Worm (Caenorhabditis elegans) whole organism, L2 larva: ENCODE data around the gene F54F2.14.

Experiments
- C34F6.9 ChIP-seq: fragments of 150-350 bp; optimal IDR thresholded peaks from 2 replicates; lab custom pipeline; 2014; ENCODE audit warnings: missing biosample characterization, missing genetic modification characterization
- F13H6.1 ChIP-seq: sonication (generic microtip); optimal IDR thresholded peaks from 2 replicates; lab custom pipeline; 2016; ENCODE audit warnings: missing genetic modification characterization, missing compliant biosample characterization
- blmp-1 ChIP-seq: sonication (generic microtip); optimal IDR thresholded peaks from 2 replicates; lab custom pipeline; 2017; ENCODE audit warnings: missing genetic modification characterization, mild to moderate bottlenecking, missing compliant biosample characterization, antibody characterized with exemption, moderate library complexity; ENCODE audit not compliant: insufficient read depth
- ceh-16 ChIP-seq: fragments of 150-350 bp; optimal IDR thresholded peaks from 2 replicates; lab custom pipeline; 2014; ENCODE audit warnings: missing biosample characterization, missing genetic modification characterization
- crh-2 ChIP-seq: sonication (generic microtip); optimal IDR thresholded peaks from 2 replicates; lab custom pipeline; 2017; ENCODE audit warnings: missing biosample characterization, missing genetic modification characterization
- fos-1 ChIP-seq: fragments of 150-350 bp; optimal IDR thresholded peaks from 2 replicates; lab custom pipeline; 2014; ENCODE audit warnings: missing biosample characterization, missing genetic modification characterization
- gmeb-1 ChIP-seq: fragments of 150-350 bp; optimal IDR thresholded peaks from 2 replicates; lab custom pipeline; 2014; ENCODE audit warnings: missing biosample characterization, missing genetic modification characterization
- lin-11 ChIP-seq: fragments of 150-350 bp; sonication (generic microtip); optimal IDR thresholded peaks from 2 replicates; lab custom pipeline; 2014; ENCODE audit warnings: missing biosample characterization, missing genetic modification characterization, inconsistent platforms, mixed read lengths
- lin-13 ChIP-seq: fragments of 150-350 bp; optimal IDR thresholded peaks from 2 replicates; lab custom pipeline; 2014; ENCODE audit warnings: missing biosample characterization, missing genetic modification reagents, missing genetic modification characterization
- lin-39 ChIP-seq: fragments of 150-350 bp; optimal IDR thresholded peaks from 2 replicates; lab custom pipeline; 2014; ENCODE audit warnings: missing biosample characterization, missing genetic modification reagents, missing genetic modification characterization
- lsy-2 ChIP-seq, 2 experiments: fragments of 150-350 bp in 1 of 2; sonication (generic microtip) in 1 of 2; optimal IDR thresholded peaks; 2 replicates each; lab custom pipeline; 2014 to 2017; ENCODE audit warnings: missing biosample characterization in 2 of 2, missing genetic modification characterization in 2 of 2
- mab-5 ChIP-seq: fragments of 150-350 bp; optimal IDR thresholded peaks from 2 replicates; lab custom pipeline; 2014; ENCODE audit warnings: missing biosample characterization, missing genetic modification characterization
- mdl-1 ChIP-seq, 2 experiments: fragments of 150-350 bp in 1 of 2; sonication (generic microtip) in 1 of 2; optimal IDR thresholded peaks; 2 replicates each; lab custom pipeline; 2017; ENCODE audit warnings: missing biosample characterization in 2 of 2, missing genetic modification characterization in 2 of 2
- nhr-12 ChIP-seq: fragments of 150-350 bp; optimal IDR thresholded peaks from 2 replicates; lab custom pipeline; 2014; ENCODE audit warnings: missing biosample characterization, missing genetic modification characterization
- nhr-129 ChIP-seq: fragments of 150-350 bp; optimal IDR thresholded peaks from 2 replicates; lab custom pipeline; 2014; ENCODE audit warnings: missing biosample characterization, missing genetic modification characterization
- nhr-25 ChIP-seq: fragments of 150-350 bp; sonication (generic microtip); optimal IDR thresholded peaks from 3 replicates; lab custom pipeline; 2014; ENCODE audit warnings: missing biosample characterization, missing genetic modification characterization
- nhr-6 ChIP-seq: fragments of 150-350 bp; optimal IDR thresholded peaks from 2 replicates; lab custom pipeline; 2014; ENCODE audit warnings: missing biosample characterization, missing genetic modification characterization
- peb-1 ChIP-seq: fragments of 150-350 bp; optimal IDR thresholded peaks from 2 replicates; lab custom pipeline; 2014; ENCODE audit warnings: missing biosample characterization, missing genetic modification characterization
- sem-4 ChIP-seq: fragments of 150-350 bp; optimal IDR thresholded peaks from 2 replicates; lab custom pipeline; 2014; ENCODE audit warnings: missing biosample characterization, missing genetic modification reagents, missing genetic modification characterization
- skn-1 ChIP-seq: sonication (generic microtip); optimal IDR thresholded peaks from 2 replicates; lab custom pipeline; 2017; ENCODE audit warnings: missing biosample characterization, missing genetic modification characterization
- sma-9 ChIP-seq, 2 experiments: fragments of 150-350 bp in 1 of 2; sonication (generic microtip) in 1 of 2; optimal IDR thresholded peaks; 2 replicates each; lab custom pipeline; 2014 to 2016; ENCODE audit warnings: missing genetic modification characterization in 2 of 2, mild to moderate bottlenecking in 1 of 2, missing biosample characterization in 1 of 2, missing compliant biosample characterization in 1 of 2, missing genetic modification reagents in 1 of 2, moderate library complexity in 1 of 2
- snpc-4 ChIP-seq: fragments of 150-350 bp; optimal IDR thresholded peaks from 2 replicates; lab custom pipeline; 2014; ENCODE audit warnings: missing biosample characterization, missing genetic modification characterization
- unc-39 ChIP-seq: fragments of 150-350 bp; optimal IDR thresholded peaks from 2 replicates; lab custom pipeline; 2014; ENCODE audit warnings: missing biosample characterization, missing genetic modification characterization
- unc-55 ChIP-seq: fragments of 150-350 bp; sonication (generic microtip); optimal IDR thresholded peaks from 3 replicates; lab custom pipeline; 2014; ENCODE audit warnings: missing biosample characterization, missing genetic modification reagents, missing genetic modification characterization
- zag-1 ChIP-seq: fragments of 150-350 bp; optimal IDR thresholded peaks from 2 replicates; lab custom pipeline; 2014; ENCODE audit warnings: missing biosample characterization, missing genetic modification characterization
- ztf-1 ChIP-seq: fragments of 200-800 bp; sonication (Bioruptor generic); conservative IDR thresholded peaks from 2 replicates; pipeline ENCODE4 v1.3.6; 2022; ENCODE audit warnings: missing genetic modification characterization, missing compliant biosample characterization
- ztf-4 ChIP-seq: fragments of 150-350 bp; optimal IDR thresholded peaks from 2 replicates; lab custom pipeline; 2014; ENCODE audit warnings: missing biosample characterization, missing genetic modification characterization

F54F2.14 gene

ce11 chrIII:8782080-8782479, 9.3 kb upstream of the F54F2.14 start:
- TF ChIP-seq mdl-1 (tag; optimal IDR thresholded peaks at IDR 0.05; lab: Kevin White, UChicago) (peak in 1 of 2 experiments; percentile 15), peb-1 (no peak), nhr-129 (tag; lab: Kevin White, UChicago) (peak; percentile 36), blmp-1 (no peak), F13H6.1 (tag; lab: Kevin White, UChicago) (peak; percentile 38), lin-13 (no peak), lsy-2 (tag; optimal IDR thresholded peaks at IDR 0.05; lab: Kevin White, UChicago) (peak in 1 of 2 experiments; percentile 31), C34F6.9 (tag; lab: Kevin White, UChicago) (peak; percentile 22), ztf-1 (no peak), unc-55 (GFP tag; lab: Kevin White, UChicago) (peak; percentile 9)

ce11 chrIII:8782744-8783143, 8.6 kb upstream of the F54F2.14 start:
- TF ChIP-seq F13H6.1 (tag; lab: Kevin White, UChicago) (peak; percentile 10), snpc-4 (no peak), crh-2 (tag; lab: Kevin White, UChicago) (peak; percentile 67), nhr-129 (tag; lab: Kevin White, UChicago) (peak; percentile 47), lsy-2 (tag; optimal IDR thresholded peaks at IDR 0.05; lab: Kevin White, UChicago) (peak in 1 of 2 experiments; percentile 4), nhr-25 (peak; percentile 51), fos-1 (peak; percentile 60), sma-9 (GFP tag; optimal IDR thresholded peaks at IDR 0.05; lab: Kevin White, UChicago) (peak; percentile 67), sma-9 (tag; optimal IDR thresholded peaks at IDR 0.05; lab: Kevin White, UChicago) (no peak), nhr-12 (no peak), skn-1 (tag; lab: Kevin White, UChicago) (peak; percentile 7)
- TF ChIP-seq, all 48 proteins: peak for 8

ce11 chrIII:8784500-8784899, 6.8 kb upstream of the F54F2.14 start:
- TF ChIP-seq nhr-12 (no peak), lin-11 (no peak), C34F6.9 (tag; lab: Kevin White, UChicago) (peak; percentile 32), ztf-4 (tag; lab: Kevin White, UChicago) (no peak), unc-55 (GFP tag; lab: Kevin White, UChicago) (peak; percentile 49)

DNA sequence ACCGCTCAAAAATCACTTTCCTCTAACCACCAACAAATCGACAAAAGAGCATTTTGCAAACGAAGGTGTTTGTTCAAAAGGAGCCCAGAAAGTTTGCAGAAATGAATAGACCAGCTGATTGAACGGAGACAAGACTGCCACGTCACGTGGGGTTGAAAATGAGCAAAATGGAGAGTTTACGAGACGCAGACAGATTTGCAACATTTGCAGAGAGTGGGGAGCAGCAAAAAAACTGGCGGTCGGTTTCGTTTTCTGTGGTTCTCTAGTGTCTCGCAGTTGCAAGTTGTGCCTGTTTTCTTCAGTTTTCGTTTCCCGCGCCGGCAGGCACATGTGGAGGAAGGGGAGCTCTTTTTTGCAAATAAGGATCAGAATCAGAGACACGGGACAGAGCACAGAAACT, 5.9 kb upstream of the F54F2.14 start:
- TF ChIP-seq mdl-1 (tag; optimal IDR thresholded peaks at IDR 0.05; lab: Kevin White, UChicago) (peak; percentile 66 to 86), lin-11 (peak; percentile 53), mab-5 (tag; lab: Kevin White, UChicago) (no peak), blmp-1 (no peak), C34F6.9 (tag; lab: Kevin White, UChicago) (peak; percentile 87), unc-55 (GFP tag; lab: Kevin White, UChicago) (peak; percentile 54), unc-39 (tag; lab: Kevin White, UChicago) (no peak), gmeb-1 (peak; percentile 18), lin-39 (tag; lab: Kevin White, UChicago) (no peak), nhr-129 (tag; lab: Kevin White, UChicago) (peak; percentile 91), lsy-2 (tag; optimal IDR thresholded peaks at IDR 0.05; lab: Kevin White, UChicago) (peak in 1 of 2 experiments; percentile 59), nhr-6 (tag; lab: Kevin White, UChicago) (no peak), fos-1 (peak; percentile 57), sem-4 (tag; lab: Kevin White, UChicago) (peak; percentile 12), sma-9 (GFP tag; optimal IDR thresholded peaks at IDR 0.05; lab: Kevin White, UChicago) (peak; percentile 88), sma-9 (tag; optimal IDR thresholded peaks at IDR 0.05; lab: Kevin White, UChicago) (no peak), crh-2 (tag; lab: Kevin White, UChicago) (peak; percentile 93), F13H6.1 (tag; lab: Kevin White, UChicago) (peak; percentile 81)

DNA sequence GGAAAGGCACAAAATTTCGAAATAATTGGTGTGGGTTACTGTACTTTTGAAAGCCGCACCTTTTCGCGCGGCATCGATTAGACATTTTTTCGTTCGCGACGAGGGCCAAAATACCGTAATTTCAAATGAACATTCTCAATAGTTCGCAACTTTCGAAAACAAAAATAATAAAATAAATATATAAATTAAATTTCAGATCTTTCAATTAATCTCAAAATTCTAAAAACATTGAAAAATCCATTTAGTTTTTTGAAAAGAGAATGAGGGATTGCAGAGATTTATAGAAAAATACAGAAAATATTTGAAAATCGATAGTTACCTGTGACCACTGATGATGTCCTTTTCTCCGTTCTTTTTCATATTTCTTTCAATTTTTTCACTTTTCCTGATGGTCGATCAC, 5.3 kb upstream of the F54F2.14 start, which contains the start of gene K02D10.8:
Gene K02D10.8, plus strand, starts transcription at position 301 of the 400 bp plus-strand sequence.
- TF ChIP-seq nhr-25 (no peak), sma-9 (GFP tag; optimal IDR thresholded peaks at IDR 0.05; lab: Kevin White, UChicago) (no peak), sma-9 (tag; optimal IDR thresholded peaks at IDR 0.05; lab: Kevin White, UChicago) (no peak), zag-1 (tag; lab: Kevin White, UChicago) (no peak)

DNA sequence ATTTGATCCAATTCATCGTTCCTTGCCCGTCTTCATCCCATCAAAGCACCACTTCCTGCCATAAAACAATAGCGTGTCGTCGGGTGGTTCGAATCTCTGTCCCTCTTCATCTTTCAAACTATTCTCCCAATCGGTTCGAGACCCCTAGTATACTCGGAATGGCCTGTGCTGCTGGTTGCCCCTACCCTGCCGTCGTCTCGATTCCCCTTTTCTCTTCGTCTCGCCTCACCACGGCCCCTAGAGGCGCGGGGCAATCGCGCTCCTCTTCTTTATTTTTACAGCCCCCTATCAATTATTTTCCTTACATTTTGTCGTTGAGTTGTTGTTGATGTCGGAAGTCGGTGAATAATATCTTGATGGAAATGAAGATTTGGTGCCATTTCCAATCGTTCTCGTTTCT, 2.7 kb upstream of the F54F2.14 start:
- TF ChIP-seq mdl-1 (tag; optimal IDR thresholded peaks at IDR 0.05; lab: Kevin White, UChicago): no peak
- TF ChIP-seq unc-55 (GFP tag; lab: Kevin White, UChicago): peak; percentile 3
- peak; percentile 16 for TF ChIP-seq F13H6.1 (tag; lab: Kevin White, UChicago)
- TF ChIP-seq ceh-16: no peak
- TF ChIP-seq blmp-1: no peak
- TF ChIP-seq C34F6.9 (tag; lab: Kevin White, UChicago): peak; percentile 33
